Fruit fly (Drosophila melanogaster) whole organism, embryonic: Measurements from ENCODE around the gene Fatp1.

Experiments
- Atf-2 ChIP-seq: fragments of 200-800 bp; sonication (Bioruptor generic); optimal IDR thresholded peaks from 2 replicates; lab custom pipeline; 2016; ENCODE audit warnings: missing biosample characterization, missing genetic modification characterization
- Atf3 ChIP-seq: fragments of 200-800 bp; sonication (Bioruptor generic); optimal IDR thresholded peaks from 3 replicates; lab custom pipeline; 2016; ENCODE audit warnings: missing biosample characterization, missing genetic modification characterization
- B-H2 ChIP-seq: fragments of 200-800 bp; sonication (Bioruptor generic); optimal IDR thresholded peaks from 2 replicates; lab custom pipeline; 2018; ENCODE audit warnings: missing biosample characterization, mild to moderate bottlenecking, missing genetic modification characterization
- CG10209 ChIP-seq: fragments of 200-800 bp; sonication (Bioruptor generic); optimal IDR thresholded peaks from 3 replicates; lab custom pipeline; 2017; ENCODE audit warnings: missing biosample characterization, mild to moderate bottlenecking, missing genetic modification characterization, missing genetic modification reagents
- CG10366 ChIP-seq: fragments of 200-800 bp; sonication (Bioruptor generic); IDR thresholded peaks from 2 replicates; pipeline ENCODE4 v1.3.6; 2022; ENCODE audit warnings: missing biosample characterization, missing genetic modification characterization
- CG12219 ChIP-seq: fragments of 200-800 bp; sonication (Bioruptor generic); optimal IDR thresholded peaks from 3 replicates; lab custom pipeline; 2018; ENCODE audit warnings: missing biosample characterization, mild to moderate bottlenecking, missing genetic modification characterization
- CG1233 ChIP-seq: fragments of 200-800 bp; sonication (Bioruptor generic); optimal IDR thresholded peaks from 4 replicates; lab custom pipeline; 2018; ENCODE audit warnings: missing biosample characterization, mild to moderate bottlenecking, missing genetic modification characterization
- CG12391 ChIP-seq: fragments of 200-800 bp; sonication (Bioruptor generic); optimal IDR thresholded peaks from 3 replicates; lab custom pipeline; 2018; ENCODE audit warnings: missing biosample characterization, mild to moderate bottlenecking, missing genetic modification characterization, moderate library complexity
- CG14965 ChIP-seq: fragments of 200-800 bp; sonication (Bioruptor generic); optimal IDR thresholded peaks from 2 replicates; lab custom pipeline; 2016; ENCODE audit warnings: missing biosample characterization, missing genetic modification characterization, borderline replicate concordance
- CG2712 ChIP-seq: fragments of 200-800 bp; optimal IDR thresholded peaks from 3 replicates; lab custom pipeline; 2019; ENCODE audit warnings: missing biosample characterization, mild to moderate bottlenecking, missing genetic modification characterization, moderate library complexity
- CG3995 ChIP-seq: fragments of 200-800 bp; sonication (Bioruptor generic); optimal IDR thresholded peaks from 3 replicates; lab custom pipeline; 2016; ENCODE audit warnings: missing biosample characterization, missing genetic modification characterization
- CG4360 ChIP-seq: fragments of 200-800 bp; sonication (Bioruptor generic); IDR thresholded peaks from 2 replicates; pipeline ENCODE4 v1.3.6; 2022; ENCODE audit warnings: missing biosample characterization, missing genetic modification characterization
- CG6813 ChIP-seq: fragments of 200-800 bp; sonication (Bioruptor generic); optimal IDR thresholded peaks from 2 replicates; lab custom pipeline; 2017; ENCODE audit warnings: missing biosample characterization, missing genetic modification characterization, mild to moderate bottlenecking, moderate library complexity, missing genetic modification reagents
- CG8924 ChIP-seq: fragments of 200-800 bp; optimal IDR thresholded peaks from 3 replicates; lab custom pipeline; 2019; ENCODE audit warnings: missing biosample characterization, mild to moderate bottlenecking, missing genetic modification characterization, moderate library complexity
- CG9215 ChIP-seq: fragments of 200-800 bp; sonication (Bioruptor generic); IDR thresholded peaks from 2 replicates; pipeline ENCODE4 v1.3.6; 2022; ENCODE audit warnings: missing biosample characterization, missing genetic modification characterization
- CG9727 ChIP-seq: fragments of 200-800 bp; sonication (Bioruptor generic); optimal IDR thresholded peaks from 3 replicates; lab custom pipeline; 2017; ENCODE audit warnings: missing biosample characterization, mild to moderate bottlenecking, missing genetic modification characterization
- CHES-1-like ChIP-seq: fragments of 200-800 bp; sonication (Bioruptor generic); optimal IDR thresholded peaks from 2 replicates; lab custom pipeline; 2016; ENCODE audit warnings: missing biosample characterization, missing genetic modification characterization
- D19B ChIP-seq: fragments of 200-800 bp; sonication (Bioruptor generic); optimal IDR thresholded peaks from 2 replicates; lab custom pipeline; 2017; ENCODE audit warnings: missing biosample characterization, mild to moderate bottlenecking, missing genetic modification characterization
- Deaf1 ChIP-seq: fragments of 200-800 bp; optimal IDR thresholded peaks from 3 replicates; lab custom pipeline; 2019; ENCODE audit warnings: missing biosample characterization, mild to moderate bottlenecking, missing genetic modification characterization, moderate library complexity
- ERR ChIP-seq: fragments of 200-800 bp; sonication (Bioruptor generic); optimal IDR thresholded peaks from 2 replicates; lab custom pipeline; 2016; ENCODE audit warnings: missing biosample characterization, missing genetic modification characterization
- Elba2 ChIP-seq: fragments of 200-800 bp; sonication (Bioruptor generic); optimal IDR thresholded peaks from 3 replicates; lab custom pipeline; 2016; ENCODE audit warnings: missing biosample characterization, missing genetic modification characterization
- HmgD ChIP-seq: fragments of 200-800 bp; sonication (Bioruptor generic); optimal IDR thresholded peaks from 3 replicates; lab custom pipeline; 2016; ENCODE audit warnings: missing biosample characterization, missing genetic modification characterization
- Hmx ChIP-seq: fragments of 200-800 bp; sonication (Bioruptor generic); optimal IDR thresholded peaks from 2 replicates; lab custom pipeline; 2016; ENCODE audit warnings: missing biosample characterization, missing genetic modification characterization
- Hsf ChIP-seq: fragments of 200-800 bp; sonication (Bioruptor generic); optimal IDR thresholded peaks from 3 replicates; lab custom pipeline; 2016; ENCODE audit warnings: missing biosample characterization, missing genetic modification characterization
- NFAT ChIP-seq: fragments of 200-800 bp; sonication (Bioruptor generic); IDR thresholded peaks from 2 replicates; pipeline ENCODE4 v1.3.6; 2022; ENCODE audit warnings: missing biosample characterization, missing genetic modification characterization
- NK7.1 ChIP-seq: fragments of 200-800 bp; sonication (Bioruptor generic); optimal IDR thresholded peaks from 3 replicates; lab custom pipeline; 2016; ENCODE audit warnings: missing biosample characterization, missing genetic modification characterization
- Oaz ChIP-seq: fragments of 200-800 bp; sonication (Bioruptor generic); IDR thresholded peaks from 2 replicates; pipeline ENCODE4 v1.3.6; 2022; ENCODE audit warnings: missing biosample characterization, missing genetic modification characterization
- Side ChIP-seq: fragments of 200-800 bp; sonication (Bioruptor generic); optimal IDR thresholded peaks from 2 replicates; lab custom pipeline; 2016; ENCODE audit warnings: missing biosample characterization, missing genetic modification characterization
- YL-1 ChIP-seq: fragments of 200-800 bp; sonication (Bioruptor generic); optimal IDR thresholded peaks from 3 replicates; lab custom pipeline; 2017; ENCODE audit warnings: missing biosample characterization, mild to moderate bottlenecking, missing genetic modification characterization
- ash1 ChIP-seq: fragments of 200-800 bp; sonication (Bioruptor generic); optimal IDR thresholded peaks from 2 replicates; lab custom pipeline; 2018; ENCODE audit warnings: missing biosample characterization, mild to moderate bottlenecking, missing genetic modification characterization
- bab2 ChIP-seq: fragments of 200-800 bp; sonication (Bioruptor generic); optimal IDR thresholded peaks from 2 replicates; lab custom pipeline; 2016; ENCODE audit warnings: missing biosample characterization, missing genetic modification characterization
- br ChIP-seq: fragments of >200 bp; optimal IDR thresholded peaks from 2 replicates; lab custom pipeline; 2017
- bsh ChIP-seq, 2 experiments: fragments of 200-800 bp; sonication (Bioruptor generic); optimal IDR thresholded peaks; 2 replicates each; lab custom pipeline; 2017 to 2018; ENCODE audit warnings: mild to moderate bottlenecking in 2 of 2, missing biosample characterization in 2 of 2, missing genetic modification characterization in 2 of 2, moderate library complexity in 1 of 2
- cato ChIP-seq: fragments of 200-800 bp; sonication (Bioruptor generic); optimal IDR thresholded peaks from 2 replicates; lab custom pipeline; 2016; ENCODE audit warnings: missing biosample characterization, missing genetic modification characterization, borderline replicate concordance
- chn ChIP-seq: fragments of 200-800 bp; sonication (Bioruptor generic); optimal IDR thresholded peaks from 2 replicates; lab custom pipeline; 2016; ENCODE audit warnings: missing biosample characterization, missing genetic modification characterization
- ci ChIP-seq: fragments of 200-800 bp; sonication (Bioruptor generic); IDR thresholded peaks from 3 replicates; pipeline ENCODE4 v1.3.6; 2022; ENCODE audit warnings: missing biosample characterization, missing genetic modification characterization
- cwo ChIP-seq: fragments of 200-800 bp; sonication (Bioruptor generic); optimal IDR thresholded peaks from 3 replicates; lab custom pipeline; 2017; ENCODE audit warnings: missing biosample characterization, missing genetic modification characterization, mild to moderate bottlenecking, moderate library complexity, missing genetic modification reagents
- ems ChIP-seq: fragments of 200-800 bp; sonication (Bioruptor generic); optimal IDR thresholded peaks from 3 replicates; lab custom pipeline; 2016; ENCODE audit warnings: missing biosample characterization, missing genetic modification characterization
- en ChIP-seq: fragments of 200-800 bp; sonication (Bioruptor generic); optimal IDR thresholded peaks from 2 replicates; lab custom pipeline; 2016; ENCODE audit warnings: missing biosample characterization, missing genetic modification characterization
- gsb-n ChIP-seq: fragments of 200-800 bp; sonication (Bioruptor generic); optimal IDR thresholded peaks from 3 replicates; lab custom pipeline; 2018; ENCODE audit warnings: missing biosample characterization, mild to moderate bottlenecking, missing genetic modification characterization
- inv ChIP-seq: fragments of 200-800 bp; sonication (Bioruptor generic); IDR thresholded peaks from 2 replicates; pipeline ENCODE4 v1.3.6; 2022; ENCODE audit warnings: missing biosample characterization, missing genetic modification characterization; ENCODE audit not compliant: partially characterized antibody
- lbe ChIP-seq: fragments of 200-800 bp; sonication (Bioruptor generic); optimal IDR thresholded peaks from 2 replicates; lab custom pipeline; 2016; ENCODE audit warnings: missing biosample characterization, mild to moderate bottlenecking, missing genetic modification characterization
- mam ChIP-seq: fragments of 200-800 bp; sonication (Bioruptor generic); optimal IDR thresholded peaks from 3 replicates; lab custom pipeline; 2016; ENCODE audit warnings: missing biosample characterization, missing genetic modification characterization
- onecut ChIP-seq: fragments of 200-800 bp; sonication (Bioruptor generic); IDR thresholded peaks from 2 replicates; pipeline ENCODE4 v1.3.6; 2022; ENCODE audit warnings: missing biosample characterization, missing genetic modification characterization
- repo ChIP-seq: fragments of 200-800 bp; sonication (Bioruptor generic); optimal IDR thresholded peaks from 2 replicates; lab custom pipeline; 2016; ENCODE audit warnings: missing biosample characterization, missing genetic modification characterization
- run ChIP-seq: fragments of 200-800 bp; sonication (Bioruptor generic); optimal IDR thresholded peaks from 3 replicates; lab custom pipeline; 2018; ENCODE audit warnings: missing biosample characterization, mild to moderate bottlenecking, missing genetic modification characterization
- shn ChIP-seq: fragments of 200-800 bp; sonication (Bioruptor generic); optimal IDR thresholded peaks from 3 replicates; lab custom pipeline; 2016; ENCODE audit warnings: missing biosample characterization, missing genetic modification characterization
- stc ChIP-seq: fragments of 200-800 bp; sonication (Bioruptor generic); IDR thresholded peaks from 2 replicates; pipeline ENCODE4 v1.3.6; 2022; ENCODE audit warnings: missing biosample characterization, missing genetic modification characterization
- ttk ChIP-seq: fragments of 200-800 bp; sonication (Bioruptor generic); IDR thresholded peaks from 2 replicates; pipeline ENCODE4 v2.1.2; 2022; ENCODE audit warnings: missing biosample characterization, missing genetic modification characterization
- unpg ChIP-seq: fragments of 200-800 bp; sonication (Bioruptor generic); optimal IDR thresholded peaks from 3 replicates; lab custom pipeline; 2018; ENCODE audit warnings: missing biosample characterization, mild to moderate bottlenecking, missing genetic modification characterization, moderate library complexity

Fatp1 gene

DNA sequence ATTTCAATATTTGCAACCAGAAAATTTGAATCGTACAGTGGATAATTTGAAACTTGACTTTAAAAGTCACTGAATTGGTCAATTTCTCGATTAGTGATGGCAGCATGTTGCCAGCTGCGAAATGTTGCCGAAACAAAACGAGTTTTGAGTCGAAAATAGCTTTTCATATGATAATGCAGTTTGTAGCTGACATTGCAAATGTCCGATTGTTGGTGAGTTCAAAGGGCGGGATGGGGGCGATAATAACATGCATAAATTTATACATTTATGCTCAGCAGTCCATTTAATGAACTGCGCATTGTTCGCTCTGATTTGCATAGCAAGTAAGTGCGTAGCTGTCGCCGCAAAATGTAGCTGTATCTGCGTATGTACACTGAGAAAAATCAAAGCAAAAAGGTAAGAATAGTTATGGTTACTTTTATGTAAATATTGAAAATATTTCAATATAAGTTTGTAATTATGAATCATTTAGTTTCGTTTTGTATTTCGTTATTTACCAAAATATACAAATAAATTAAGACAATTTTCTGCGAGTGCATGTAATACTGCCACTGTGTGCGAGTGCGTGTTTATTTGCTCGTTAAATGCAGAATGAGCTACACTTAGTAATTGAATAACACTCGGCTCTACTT, 10.1 kb upstream of the Fatp1 start, which contains the start of gene Lip4 (continued):
- no peak for TF ChIP-seq inv
- no peak for TF ChIP-seq CG14965 (GFP tag; lab: Kevin White, UChicago)
- peak; percentile 82 for TF ChIP-seq stc (GFP tag; lab: Robert Waterston, UW)
- TF ChIP-seq D19B (GFP tag; lab: Kevin White, UChicago) = peak; percentile 49
- peak; percentile 40 for TF ChIP-seq cato (GFP tag; lab: Kevin White, UChicago)
- TF ChIP-seq unpg (GFP tag; lab: Kevin White, UChicago) = peak; percentile 83
- TF ChIP-seq YL-1 (GFP tag; lab: Kevin White, UChicago) = no peak
- TF ChIP-seq Elba2 = no peak
- peak; percentile 81 for TF ChIP-seq CG12391
- peak; percentile 59 for TF ChIP-seq CG6813 (GFP tag; lab: Kevin White, UChicago)
- peak; percentile 74; the same call in 2 of the 3 replicates for TF ChIP-seq ci (GFP tag; lab: Robert Waterston, UW)
- no peak for TF ChIP-seq br
- peak; percentile 76 for TF ChIP-seq CG10366 (GFP tag; lab: Robert Waterston, UW)
- TF ChIP-seq CG2712 (tag; lab: Kevin White, UChicago) = peak; percentile 83
- TF ChIP-seq CG9215 (GFP tag; lab: Robert Waterston, UW) = no peak; the same call in 1 of the 2 replicates
- peak; percentile 74 for TF ChIP-seq ttk (GFP tag; lab: Robert Waterston, UW)
- TF ChIP-seq Hmx (GFP tag; lab: Kevin White, UChicago) = no peak
- TF ChIP-seq Hsf = peak; percentile 70
- TF ChIP-seq CG9727 = peak; percentile 86
- TF ChIP-seq chn (GFP tag; lab: Kevin White, UChicago) = peak; percentile 50
- peak; percentile 55 for TF ChIP-seq run (tag; lab: Kevin White, UChicago)
- peak; percentile 43 for TF ChIP-seq CHES-1-like
- TF ChIP-seq ERR (GFP tag; lab: Kevin White, UChicago) = no peak
- TF ChIP-seq Atf-2 = peak; percentile 14
- TF ChIP-seq bab2 (GFP tag; lab: Kevin White, UChicago) = peak; percentile 31
- peak; percentile 22 for TF ChIP-seq NK7.1 (GFP tag; lab: Kevin White, UChicago)
- peak; percentile 8 for TF ChIP-seq en (GFP tag; lab: Kevin White, UChicago)
- TF ChIP-seq HmgD = no peak
- TF ChIP-seq NFAT (GFP tag; lab: Robert Waterston, UW) = peak; percentile 44; the same call in 1 of the 2 replicates
- peak; percentile 28 for TF ChIP-seq repo (GFP tag; lab: Kevin White, UChicago)
- no peak for TF ChIP-seq lbe (GFP tag; lab: Kevin White, UChicago)
- no peak for TF ChIP-seq B-H2 (GFP tag; lab: Kevin White, UChicago)
- TF ChIP-seq onecut (GFP tag; lab: Robert Waterston, UW) = peak; percentile 38
- peak; percentile 79 for TF ChIP-seq CG8924
- no peak for TF ChIP-seq Side (GFP tag; lab: Kevin White, UChicago)
- TF ChIP-seq CG4360 (GFP tag; lab: Robert Waterston, UW) = peak; percentile 41; the same call in 1 of the 2 replicates
- TF ChIP-seq CG1233 (GFP tag; lab: Kevin White, UChicago) = peak; percentile 67
- peak; percentile 53 for TF ChIP-seq Deaf1 (tag; lab: Kevin White, UChicago)
- peak; percentile 19 for TF ChIP-seq Atf3 (GFP tag; lab: Kevin White, UChicago)
- TF ChIP-seq CG10209 (GFP tag; lab: Kevin White, UChicago) = peak; percentile 75
- peak; percentile 35; the same call in 1 of the 2 replicates for TF ChIP-seq Oaz (GFP tag; lab: Robert Waterston, UW)
- TF ChIP-seq CG12219 (GFP tag; lab: Kevin White, UChicago) = peak; percentile 62
- TF ChIP-seq ems (GFP tag; lab: Kevin White, UChicago) = peak; percentile 62
- TF ChIP-seq shn = no peak
- peak; percentile 25 for TF ChIP-seq mam
- peak; percentile 66 for TF ChIP-seq gsb-n
- peak; percentile 65 for TF ChIP-seq cwo (GFP tag; lab: Kevin White, UChicago)
- TF ChIP-seq bsh (GFP tag; optimal IDR thresholded peaks at IDR 0.05; lab: Kevin White, UChicago) = peak in 1 of 2 experiments; percentile 67
- peak; percentile 7 for TF ChIP-seq CG3995 (GFP tag; lab: Kevin White, UChicago)
- no peak for TF ChIP-seq ash1 (GFP tag; lab: Kevin White, UChicago)
